Fruit fly (Drosophila melanogaster) S2 (cell line): Measurements from ENCODE around the gene Argp.

Experiments used
- CG8478 ChIP-seq: fragments of >200 bp; optimal IDR thresholded peaks from 2 replicates; lab custom pipeline; 2018
- CTCF ChIP-seq, 2 experiments: fragments of >200 bp; optimal IDR thresholded peaks; 2 replicates each; lab custom pipeline; 2018

dm6 chr3R:13716827-13717226 is 7.1 kb upstream of the Argp start:
- TF ChIP-seq CG8478: no peak
- no peak for TF ChIP-seq CTCF (optimal IDR thresholded peaks at IDR 0.05; lab: Kevin White, UChicago)
